Worm (Caenorhabditis elegans) whole organism, L2 larva: ENCODE measurements around the gene C17H11.5.

Source experiments
- ama-1 ChIP-seq: fragments of 150-350 bp; optimal IDR thresholded peaks from 2 replicates; lab custom pipeline; 2018; ENCODE audit warnings: inconsistent platforms
- ceh-82 ChIP-seq: fragments of 150-350 bp; optimal IDR thresholded peaks from 2 replicates; lab custom pipeline; 2014; ENCODE audit warnings: missing biosample characterization, missing genetic modification characterization
- lin-11 ChIP-seq: fragments of 150-350 bp; sonication (generic microtip); optimal IDR thresholded peaks from 2 replicates; lab custom pipeline; 2014; ENCODE audit warnings: missing biosample characterization, missing genetic modification characterization, inconsistent platforms, mixed read lengths
- lsy-2 ChIP-seq, 2 experiments: fragments of 150-350 bp in 1 of 2; sonication (generic microtip) in 1 of 2; optimal IDR thresholded peaks; 2 replicates each; lab custom pipeline; 2014 to 2017; ENCODE audit warnings: missing biosample characterization in 2 of 2, missing genetic modification characterization in 2 of 2
- nhr-25 ChIP-seq: fragments of 150-350 bp; sonication (generic microtip); optimal IDR thresholded peaks from 3 replicates; lab custom pipeline; 2014; ENCODE audit warnings: missing biosample characterization, missing genetic modification characterization
- nhr-6 ChIP-seq: fragments of 150-350 bp; optimal IDR thresholded peaks from 2 replicates; lab custom pipeline; 2014; ENCODE audit warnings: missing biosample characterization, missing genetic modification characterization
- unc-39 ChIP-seq: fragments of 150-350 bp; optimal IDR thresholded peaks from 2 replicates; lab custom pipeline; 2014; ENCODE audit warnings: missing biosample characterization, missing genetic modification characterization
- unc-55 ChIP-seq: fragments of 150-350 bp; sonication (generic microtip); optimal IDR thresholded peaks from 3 replicates; lab custom pipeline; 2014; ENCODE audit warnings: missing biosample characterization, missing genetic modification reagents, missing genetic modification characterization
- unc-62 ChIP-seq: fragments of 150-350 bp; optimal IDR thresholded peaks from 2 replicates; lab custom pipeline; 2014; ENCODE audit warnings: missing biosample characterization, missing genetic modification reagents, missing genetic modification characterization
- ztf-11 ChIP-seq: sonication (generic microtip); optimal IDR thresholded peaks from 2 replicates; lab custom pipeline; 2017; ENCODE audit warnings: missing biosample characterization, missing genetic modification characterization

DNA sequence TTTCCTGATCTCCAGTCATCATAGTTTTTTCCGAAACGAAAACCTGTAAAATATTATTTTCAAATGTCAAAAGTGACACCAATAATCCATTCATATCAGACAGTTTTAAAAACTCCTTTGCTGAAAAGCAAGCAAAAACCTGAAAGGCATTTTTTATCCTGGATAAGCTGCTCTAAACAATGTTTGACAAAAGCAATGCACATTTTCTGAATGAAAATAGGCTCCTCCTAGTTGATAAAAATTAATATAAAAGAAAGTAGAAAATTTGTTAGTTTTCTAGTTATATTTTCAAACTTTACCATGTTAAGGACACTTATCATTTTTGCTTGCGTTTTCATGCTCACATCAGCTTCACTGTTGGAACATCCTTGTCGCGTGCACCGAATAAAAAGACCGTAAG, 34.5 kb upstream of the C17H11.5 start, which contains the start of gene K02A6.1:
- TF ChIP-seq ztf-11, result no peak
- no peak for TF ChIP-seq unc-39 (tag; lab: Kevin White, UChicago)
- no peak for TF ChIP-seq ceh-82
- TF ChIP-seq unc-55 (GFP tag; lab: Kevin White, UChicago), result no peak
- no peak for TF ChIP-seq lsy-2 (tag; optimal IDR thresholded peaks at IDR 0.05; lab: Kevin White, UChicago)
- no peak for TF ChIP-seq lin-11
- TF ChIP-seq nhr-6 (tag; lab: Kevin White, UChicago), result no peak
- no peak for TF ChIP-seq unc-62 (GFP tag; lab: Kevin White, UChicago)
- no peak for TF ChIP-seq ama-1 (lab: Kevin White, UChicago)
- TF ChIP-seq nhr-25 (tag; lab: Kevin White, UChicago), result no peak
